Fruit fly (Drosophila melanogaster) whole organism, embryonic: ENCODE data around the gene Cdc6.

Experiments used
- CG16815 ChIP-seq: fragments of 200-800 bp; sonication (Bioruptor generic); optimal IDR thresholded peaks from 3 replicates; lab custom pipeline; 2017; ENCODE audit warnings: missing biosample characterization, mild to moderate bottlenecking, missing genetic modification characterization
- Sin3A ChIP-seq: fragments of >200 bp; optimal IDR thresholded peaks from 2 replicates; lab custom pipeline; 2018
- usp ChIP-seq: fragments of >200 bp; optimal IDR thresholded peaks from 2 replicates; lab custom pipeline; 2017; ENCODE audit warnings: missing biosample characterization, missing genetic modification characterization
- zen2 ChIP-seq: fragments of 200-800 bp; sonication (Bioruptor generic); IDR thresholded peaks from 3 replicates; pipeline ENCODE4 v1.3.6; 2022; ENCODE audit warnings: missing biosample characterization, missing genetic modification characterization; ENCODE audit not compliant: partially characterized antibody

DNA sequence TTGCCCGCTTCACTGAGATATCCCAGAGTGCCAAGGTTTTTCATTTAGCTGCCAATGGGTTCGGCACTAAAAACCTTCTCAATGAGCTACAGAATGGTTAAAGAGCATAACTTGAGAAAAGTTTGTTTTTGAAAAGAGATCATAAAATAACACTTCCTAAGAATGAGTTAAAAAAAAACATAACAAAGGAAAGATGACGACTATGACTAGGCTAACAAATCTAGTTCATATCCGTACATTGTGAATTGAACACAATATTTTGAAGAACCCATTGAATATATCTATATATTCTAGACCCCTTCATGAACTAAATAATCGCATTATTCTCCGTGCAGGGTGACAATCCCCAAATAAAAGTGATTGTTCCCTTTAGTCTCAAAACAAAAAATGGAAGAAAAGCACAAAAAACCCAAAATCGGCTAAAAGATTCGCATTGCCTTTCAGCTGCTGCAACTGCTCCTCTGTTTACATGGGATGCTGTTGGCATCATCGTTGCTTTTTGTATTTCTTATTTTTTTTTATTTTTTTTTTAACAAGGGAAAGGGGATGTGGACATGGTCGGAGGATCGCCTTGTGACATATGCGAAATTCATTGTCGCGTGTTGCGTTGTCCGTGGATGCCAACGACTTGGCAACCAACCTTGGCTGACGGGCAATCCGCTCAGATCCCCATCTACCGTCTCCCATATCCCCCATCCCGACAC lies 23.0 kb upstream of the Cdc6 start:
- TF ChIP-seq zen2 (GFP tag; lab: Robert Waterston, UW): no peak
- no peak for TF ChIP-seq usp (GFP tag; lab: Kevin White, UChicago)
- no peak for TF ChIP-seq Sin3A (lab: Kevin White, UChicago)
- no peak for TF ChIP-seq CG16815 (GFP tag; lab: Kevin White, UChicago)
